Fruit fly (Drosophila melanogaster) whole organism, embryonic: Measurements from ENCODE around the gene sv.

Experiments
- ATbp ChIP-seq: fragments of 200-800 bp; sonication (Bioruptor generic); optimal IDR thresholded peaks from 2 replicates; lab custom pipeline; 2017; ENCODE audit warnings: missing biosample characterization, mild to moderate bottlenecking, missing genetic modification characterization, missing genetic modification reagents
- B-H1 ChIP-seq: fragments of 200-800 bp; sonication (Bioruptor generic); IDR thresholded peaks from 3 replicates; pipeline ENCODE4 v1.3.6; 2022; ENCODE audit warnings: missing biosample characterization, missing genetic modification characterization
- BtbVII ChIP-seq: fragments of 200-800 bp; sonication (Bioruptor generic); optimal IDR thresholded peaks from 3 replicates; lab custom pipeline; 2017; ENCODE audit warnings: missing biosample characterization, mild to moderate bottlenecking, missing genetic modification characterization
- Bteb2 ChIP-seq: fragments of 200-800 bp; sonication (Bioruptor generic); optimal IDR thresholded peaks from 2 replicates; lab custom pipeline; 2016; ENCODE audit warnings: missing biosample characterization, missing genetic modification characterization
- CG11723 ChIP-seq: fragments of 200-800 bp; sonication (Bioruptor generic); optimal IDR thresholded peaks from 2 replicates; lab custom pipeline; 2017; ENCODE audit warnings: missing biosample characterization, mild to moderate bottlenecking, missing genetic modification characterization
- CG12299 ChIP-seq: fragments of 200-800 bp; sonication (Bioruptor generic); optimal IDR thresholded peaks from 2 replicates; lab custom pipeline; 2018; ENCODE audit warnings: missing biosample characterization, mild to moderate bottlenecking, missing genetic modification characterization
- CG12769 ChIP-seq: fragments of 200-800 bp; sonication (Bioruptor generic); optimal IDR thresholded peaks from 2 replicates; lab custom pipeline; 2019; ENCODE audit warnings: missing biosample characterization, mild to moderate bottlenecking, missing genetic modification characterization, moderate library complexity
- CG18262 ChIP-seq: fragments of 200-800 bp; optimal IDR thresholded peaks from 3 replicates; lab custom pipeline; 2019; ENCODE audit warnings: missing biosample characterization, mild to moderate bottlenecking, missing genetic modification characterization, moderate library complexity
- CG2116 ChIP-seq: fragments of 200-800 bp; sonication (Bioruptor generic); optimal IDR thresholded peaks from 3 replicates; lab custom pipeline; 2018; ENCODE audit warnings: missing biosample characterization, mild to moderate bottlenecking, missing genetic modification characterization
- CG31224 ChIP-seq: fragments of 200-800 bp; sonication (Bioruptor generic); IDR thresholded peaks from 2 replicates; pipeline ENCODE4 v1.3.6; 2022; ENCODE audit warnings: missing biosample characterization, missing genetic modification characterization
- CG3281 ChIP-seq: fragments of 200-800 bp; sonication (Bioruptor generic); optimal IDR thresholded peaks from 3 replicates; lab custom pipeline; 2017; ENCODE audit warnings: missing biosample characterization, mild to moderate bottlenecking, missing genetic modification characterization
- CG33213 ChIP-seq: fragments of 200-800 bp; sonication (Bioruptor generic); optimal IDR thresholded peaks from 3 replicates; lab custom pipeline; 2016; ENCODE audit warnings: missing biosample characterization, missing genetic modification characterization
- CG4360 ChIP-seq: fragments of 200-800 bp; sonication (Bioruptor generic); IDR thresholded peaks from 2 replicates; pipeline ENCODE4 v1.3.6; 2022; ENCODE audit warnings: missing biosample characterization, missing genetic modification characterization
- CG4404 ChIP-seq: fragments of 200-800 bp; sonication (Bioruptor generic); IDR thresholded peaks from 2 replicates; pipeline ENCODE4 v1.3.6; 2022; ENCODE audit warnings: missing biosample characterization, missing genetic modification characterization
- CG4730 ChIP-seq: fragments of 200-800 bp; sonication (Bioruptor generic); IDR thresholded peaks from 2 replicates; pipeline ENCODE4 v1.3.6; 2022; ENCODE audit warnings: missing biosample characterization, missing genetic modification characterization
- CG4820 ChIP-seq: fragments of 200-800 bp; sonication (Bioruptor generic); optimal IDR thresholded peaks from 3 replicates; lab custom pipeline; 2016; ENCODE audit warnings: missing biosample characterization, missing genetic modification characterization
- CG5953 ChIP-seq: fragments of 200-800 bp; sonication (Bioruptor generic); IDR thresholded peaks from 2 replicates; pipeline ENCODE4 v1.3.6; 2022; ENCODE audit warnings: missing biosample characterization, missing genetic modification characterization
- CG7271 ChIP-seq: fragments of 200-800 bp; sonication (Bioruptor generic); optimal IDR thresholded peaks from 2 replicates; lab custom pipeline; 2018; ENCODE audit warnings: missing biosample characterization, mild to moderate bottlenecking, missing genetic modification characterization, moderate library complexity
- CG9609 ChIP-seq: fragments of 200-800 bp; sonication (Bioruptor generic); optimal IDR thresholded peaks from 3 replicates; lab custom pipeline; 2016; ENCODE audit warnings: missing biosample characterization, missing genetic modification characterization
- CG9876 ChIP-seq: fragments of 200-800 bp; sonication (Bioruptor generic); optimal IDR thresholded peaks from 2 replicates; lab custom pipeline; 2016; ENCODE audit warnings: missing biosample characterization, missing genetic modification characterization
- D ChIP-seq, 2 experiments: fragments of 200-800 bp in 1 of 2; fragments of >200 bp in 1 of 2; sonication (Bioruptor generic) in 1 of 2; optimal IDR thresholded peaks; 2 replicates in 1 of 2; 3 replicates in 1 of 2; lab custom pipeline; 2017; ENCODE audit warnings: mild to moderate bottlenecking in 1 of 2, missing biosample characterization in 1 of 2, missing genetic modification characterization in 1 of 2, missing genetic modification reagents in 1 of 2
- Dad ChIP-seq: fragments of 200-800 bp; sonication (Bioruptor generic); optimal IDR thresholded peaks from 3 replicates; lab custom pipeline; 2016; ENCODE audit warnings: missing biosample characterization, missing genetic modification characterization
- Dll ChIP-seq: fragments of 200-800 bp; sonication (Bioruptor generic); IDR thresholded peaks from 4 replicates; pipeline ENCODE4 v1.3.6; 2022; ENCODE audit warnings: missing biosample characterization, missing genetic modification characterization; ENCODE audit not compliant: partially characterized antibody
- Fer3 ChIP-seq: fragments of 200-800 bp; sonication (Bioruptor generic); optimal IDR thresholded peaks from 2 replicates; lab custom pipeline; 2018; ENCODE audit warnings: missing biosample characterization, mild to moderate bottlenecking, missing genetic modification characterization, moderate library complexity
- GATAe ChIP-seq: fragments of 200-800 bp; sonication (Bioruptor generic); conservative IDR thresholded peaks from 2 replicates; pipeline ENCODE4 v1.3.6; 2022; ENCODE audit warnings: missing biosample characterization, missing genetic modification characterization
- H2.0 ChIP-seq: fragments of 200-800 bp; sonication (Bioruptor generic); IDR thresholded peaks from 2 replicates; pipeline ENCODE4 v1.3.6; 2022; ENCODE audit warnings: missing biosample characterization, missing genetic modification characterization
- HHEX ChIP-seq: fragments of 200-800 bp; sonication (Bioruptor generic); optimal IDR thresholded peaks from 3 replicates; lab custom pipeline; 2017; ENCODE audit warnings: missing biosample characterization, mild to moderate bottlenecking, missing genetic modification characterization, missing genetic modification reagents
- HLHmδ ChIP-seq: fragments of 200-800 bp; sonication (Bioruptor generic); optimal IDR thresholded peaks from 2 replicates; lab custom pipeline; 2018; ENCODE audit warnings: missing biosample characterization, mild to moderate bottlenecking, missing genetic modification characterization, moderate library complexity
- Hand ChIP-seq: fragments of 200-800 bp; sonication (Bioruptor generic); optimal IDR thresholded peaks from 2 replicates; lab custom pipeline; 2017; ENCODE audit warnings: mild to moderate bottlenecking, missing biosample characterization, missing genetic modification reagents, missing genetic modification characterization
- Max ChIP-seq: fragments of 200-800 bp; sonication (Bioruptor generic); optimal IDR thresholded peaks from 2 replicates; lab custom pipeline; 2016; ENCODE audit warnings: missing biosample characterization, mild to moderate bottlenecking, missing genetic modification characterization
- Nf-YA ChIP-seq: fragments of 200-800 bp; sonication (Bioruptor generic); IDR thresholded peaks from 2 replicates; pipeline ENCODE4 v1.3.6; 2022; ENCODE audit warnings: missing biosample characterization, missing genetic modification characterization
- Opbp ChIP-seq: fragments of 200-800 bp; sonication (Bioruptor generic); IDR thresholded peaks from 3 replicates; pipeline ENCODE4 v1.3.6; 2022; ENCODE audit warnings: missing biosample characterization, missing genetic modification characterization; ENCODE audit not compliant: partially characterized antibody
- Ravus ChIP-seq: fragments of 200-800 bp; sonication (Bioruptor generic); IDR thresholded peaks from 2 replicates; pipeline ENCODE4 v1.3.6; 2022; ENCODE audit warnings: missing biosample characterization, missing genetic modification characterization
- Rx ChIP-seq: fragments of 200-800 bp; sonication (Bioruptor generic); IDR thresholded peaks from 2 replicates; pipeline ENCODE4 v1.3.6; 2022; ENCODE audit warnings: missing biosample characterization, missing genetic modification characterization
- Spps ChIP-seq: fragments of 200-800 bp; sonication (Bioruptor generic); optimal IDR thresholded peaks from 2 replicates; lab custom pipeline; 2018; ENCODE audit warnings: missing biosample characterization, mild to moderate bottlenecking, missing genetic modification characterization
- TFAM ChIP-seq: fragments of 200-800 bp; sonication (Bioruptor generic); optimal IDR thresholded peaks from 2 replicates; lab custom pipeline; 2017; ENCODE audit warnings: missing biosample characterization, missing genetic modification characterization, inconsistent platforms
- Tbp ChIP-seq: fragments of >200 bp; optimal IDR thresholded peaks from 2 replicates; lab custom pipeline; 2018; ENCODE audit warnings: missing biosample characterization, missing genetic modification characterization
- Usf ChIP-seq: fragments of 200-800 bp; sonication (Bioruptor generic); optimal IDR thresholded peaks from 2 replicates; lab custom pipeline; 2017; ENCODE audit warnings: missing genotype, missing biosample characterization, missing genetic modification characterization
- bcd ChIP-seq: fragments of 200-800 bp; sonication (Bioruptor generic); optimal IDR thresholded peaks from 2 replicates; lab custom pipeline; 2017; ENCODE audit warnings: missing biosample characterization, mild to moderate bottlenecking, missing genetic modification characterization
- caup ChIP-seq: fragments of 200-800 bp; sonication (Bioruptor generic); optimal IDR thresholded peaks from 3 replicates; lab custom pipeline; 2017; ENCODE audit warnings: missing biosample characterization, mild to moderate bottlenecking, missing genetic modification characterization, moderate library complexity; ENCODE audit not compliant: severe bottlenecking
- crp ChIP-seq, 2 experiments: fragments of 200-800 bp; sonication (Bioruptor generic); optimal IDR thresholded peaks; 2 replicates in 1 of 2; 3 replicates in 1 of 2; lab custom pipeline; 2017; ENCODE audit warnings: missing biosample characterization in 2 of 2, missing genetic modification characterization in 2 of 2, mild to moderate bottlenecking in 1 of 2, moderate library complexity in 1 of 2
- ems ChIP-seq: fragments of 200-800 bp; sonication (Bioruptor generic); optimal IDR thresholded peaks from 3 replicates; lab custom pipeline; 2016; ENCODE audit warnings: missing biosample characterization, missing genetic modification characterization
- eyg ChIP-seq: fragments of 200-800 bp; sonication (Bioruptor generic); optimal IDR thresholded peaks from 3 replicates; lab custom pipeline; 2016; ENCODE audit warnings: missing biosample characterization, missing genetic modification characterization
- gcm2 ChIP-seq: fragments of 200-800 bp; sonication (Bioruptor generic); optimal IDR thresholded peaks from 2 replicates; lab custom pipeline; 2016; ENCODE audit warnings: missing biosample characterization, missing genetic modification characterization
- h ChIP-seq: fragments of >200 bp; optimal IDR thresholded peaks from 2 replicates; lab custom pipeline; 2017
- lmd ChIP-seq: fragments of 200-800 bp; sonication (Bioruptor generic); IDR thresholded peaks from 2 replicates; pipeline ENCODE4 v1.3.6; 2022; ENCODE audit warnings: missing biosample characterization, missing genetic modification characterization
- oc ChIP-seq: fragments of 200-800 bp; sonication (Bioruptor generic); optimal IDR thresholded peaks from 2 replicates; lab custom pipeline; 2018; ENCODE audit warnings: missing biosample characterization, mild to moderate bottlenecking, missing genetic modification characterization, moderate library complexity
- sens ChIP-seq: fragments of 200-800 bp; sonication (Bioruptor generic); peaks from one replicate; lab custom pipeline; 2016; ENCODE audit warnings: missing biosample characterization, missing genetic modification characterization
- slbo ChIP-seq: fragments of 200-800 bp; sonication (Bioruptor generic); IDR thresholded peaks from 2 replicates; pipeline ENCODE4 v1.3.6; 2022; ENCODE audit warnings: missing biosample characterization, missing genetic modification characterization
- sqz ChIP-seq: fragments of 200-800 bp; sonication (Bioruptor generic); optimal IDR thresholded peaks from 3 replicates; lab custom pipeline; 2018; ENCODE audit warnings: missing biosample characterization, mild to moderate bottlenecking, missing genetic modification characterization
- tx ChIP-seq: fragments of 200-800 bp; sonication (Bioruptor generic); optimal IDR thresholded peaks from 2 replicates; lab custom pipeline; 2016; ENCODE audit warnings: missing biosample characterization, missing genetic modification characterization

Gene sv

dm6 chr4:1084326-1085062, 4.1 kb upstream of the sv start, which contains the start of gene Actbeta (continued):
- TF ChIP-seq CG4820 (GFP tag; lab: Kevin White, UChicago) (no peak), BtbVII (GFP tag; lab: Kevin White, UChicago) (no peak), Usf (GFP tag; lab: Kevin White, UChicago) (no peak), CG7271 (tag; lab: Kevin White, UChicago) (no peak), caup (no peak), Nf-YA (GFP tag; lab: Robert Waterston, UW) (no peak), CG31224 (GFP tag; lab: Robert Waterston, UW) (no peak), Opbp (GFP tag; lab: Robert Waterston, UW) (peak; percentile 88), sens (peak; percentile 36), gcm2 (GFP tag; lab: Kevin White, UChicago) (no peak), Fer3 (tag; lab: Kevin White, UChicago) (no peak), CG4730 (GFP tag; lab: Robert Waterston, UW) (no peak), h (lab: Kevin White, UChicago) (no peak), ems (GFP tag; lab: Kevin White, UChicago) (no peak), sqz (GFP tag; lab: Kevin White, UChicago) (peak; percentile 50), Hand (GFP tag; lab: Kevin White, UChicago) (no peak), CG4404 (GFP tag; lab: Robert Waterston, UW) (no peak), CG2116 (peak; percentile 46), B-H1 (GFP tag; lab: Robert Waterston, UW) (no peak), H2.0 (GFP tag; lab: Robert Waterston, UW) (no peak), bcd (GFP tag; lab: Kevin White, UChicago) (no peak), Tbp (no peak), ATbp (GFP tag; lab: Kevin White, UChicago) (no peak), Ravus (GFP tag; lab: Robert Waterston, UW) (no peak), CG12769 (tag; lab: Kevin White, UChicago) (no peak), CG11723 (GFP tag; lab: Kevin White, UChicago) (no peak), CG9609 (GFP tag; lab: Kevin White, UChicago) (no peak), lmd (GFP tag; lab: Robert Waterston, UW) (no peak), CG9876 (GFP tag; lab: Kevin White, UChicago) (no peak), oc (tag; lab: Kevin White, UChicago) (no peak), HHEX (no peak), CG3281 (GFP tag; lab: Kevin White, UChicago) (no peak), CG4360 (no peak), CG5953 (GFP tag; lab: Robert Waterston, UW) (no peak), GATAe (GFP tag; lab: Robert Waterston, UW) (no peak), Spps (tag; lab: Kevin White, UChicago) (no peak), CG12299 (tag; lab: Kevin White, UChicago) (no peak), D (optimal IDR thresholded peaks at IDR 0.05; lab: Kevin White, UChicago) (no peak), D (GFP tag; optimal IDR thresholded peaks at IDR 0.05; lab: Kevin White, UChicago) (no peak), TFAM (GFP tag; lab: Kevin White, UChicago) (no peak), tx (no peak), Max (GFP tag; lab: Kevin White, UChicago) (no peak), Rx (GFP tag; lab: Robert Waterston, UW) (no peak), Dll (peak; percentile 91), slbo (GFP tag; lab: Robert Waterston, UW) (no peak), HLHmδ (no peak), Dad (GFP tag; lab: Kevin White, UChicago) (no peak), eyg (GFP tag; lab: Kevin White, UChicago) (no peak), CG33213 (GFP tag; lab: Kevin White, UChicago) (peak; percentile 75), CG18262 (no peak), Bteb2 (no peak), crp (GFP tag; optimal IDR thresholded peaks at IDR 0.05; lab: Kevin White, UChicago) (no peak)
